Worm (Caenorhabditis elegans) whole organism, L2 larva: Measurements from ENCODE around the gene tftc-1.

Source experiments
- R02D3.7 ChIP-seq: fragments of 150-350 bp; optimal IDR thresholded peaks from 2 replicates; lab custom pipeline; 2014; ENCODE audit warnings: missing biosample characterization, missing genetic modification characterization
- aly-2 ChIP-seq: fragments of 150-350 bp; optimal IDR thresholded peaks from 2 replicates; lab custom pipeline; 2014; ENCODE audit warnings: missing biosample characterization, missing genetic modification characterization
- ceh-16 ChIP-seq: fragments of 150-350 bp; optimal IDR thresholded peaks from 2 replicates; lab custom pipeline; 2014; ENCODE audit warnings: missing biosample characterization, missing genetic modification characterization
- ceh-82 ChIP-seq: fragments of 150-350 bp; optimal IDR thresholded peaks from 2 replicates; lab custom pipeline; 2014; ENCODE audit warnings: missing biosample characterization, missing genetic modification characterization
- fos-1 ChIP-seq: fragments of 150-350 bp; optimal IDR thresholded peaks from 2 replicates; lab custom pipeline; 2014; ENCODE audit warnings: missing biosample characterization, missing genetic modification characterization
- lsy-2 ChIP-seq, 2 experiments: fragments of 150-350 bp in 1 of 2; sonication (generic microtip) in 1 of 2; optimal IDR thresholded peaks; 2 replicates each; lab custom pipeline; 2014 to 2017; ENCODE audit warnings: missing biosample characterization in 2 of 2, missing genetic modification characterization in 2 of 2
- mdl-1 ChIP-seq, 2 experiments: fragments of 150-350 bp in 1 of 2; sonication (generic microtip) in 1 of 2; optimal IDR thresholded peaks; 2 replicates each; lab custom pipeline; 2017; ENCODE audit warnings: missing biosample characterization in 2 of 2, missing genetic modification characterization in 2 of 2
- nhr-10 ChIP-seq: sonication (generic microtip); optimal IDR thresholded peaks from 2 replicates; lab custom pipeline; 2017; ENCODE audit warnings: missing biosample characterization, missing genetic modification characterization
- nhr-11 ChIP-seq: fragments of 150-350 bp; optimal IDR thresholded peaks from 2 replicates; lab custom pipeline; 2014; ENCODE audit warnings: missing biosample characterization, missing genetic modification characterization
- nhr-12 ChIP-seq: fragments of 150-350 bp; optimal IDR thresholded peaks from 2 replicates; lab custom pipeline; 2014; ENCODE audit warnings: missing biosample characterization, missing genetic modification characterization
- unc-39 ChIP-seq: fragments of 150-350 bp; optimal IDR thresholded peaks from 2 replicates; lab custom pipeline; 2014; ENCODE audit warnings: missing biosample characterization, missing genetic modification characterization

DNA sequence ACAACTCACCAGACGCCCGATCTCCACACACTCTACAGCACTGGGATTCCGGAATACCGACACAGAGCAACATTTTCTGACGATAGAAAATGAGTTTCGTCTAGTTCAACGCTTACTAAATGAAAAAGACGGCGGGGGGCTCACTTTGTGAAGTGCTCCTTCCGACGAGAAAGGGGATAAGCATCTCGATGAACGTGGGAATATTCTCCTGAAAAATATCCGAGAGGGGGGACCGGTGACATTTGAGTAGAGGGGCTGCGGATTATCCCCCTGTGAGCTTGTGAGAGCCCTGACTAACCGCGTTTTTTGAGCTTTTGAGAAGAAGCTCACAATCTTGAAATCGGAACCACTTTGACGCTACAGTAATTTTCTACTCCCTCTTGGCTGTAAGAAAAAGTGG is 19.5 kb upstream of the tftc-1 start, which contains the start of gene nhr-236:
- TF ChIP-seq lsy-2 (tag; optimal IDR thresholded peaks at IDR 0.05; lab: Kevin White, UChicago) (no peak), fos-1 (tag; lab: Kevin White, UChicago) (no peak), nhr-12 (tag; lab: Kevin White, UChicago) (no peak), aly-2 (tag; lab: Kevin White, UChicago) (no peak), nhr-10 (tag; lab: Kevin White, UChicago) (no peak), unc-39 (tag; lab: Kevin White, UChicago) (no peak), ceh-16 (tag; lab: Kevin White, UChicago) (no peak), nhr-11 (tag; lab: Kevin White, UChicago) (no peak), ceh-82 (no peak), R02D3.7 (tag; lab: Kevin White, UChicago) (no peak), mdl-1 (tag; optimal IDR thresholded peaks at IDR 0.05; lab: Kevin White, UChicago) (no peak)
